Fruit fly (Drosophila melanogaster) Kc167 (cell line): Measurements from ENCODE around the gene Ir7d.

Experiments
- Sin3A ChIP-seq: fragments of >200 bp; optimal IDR thresholded peaks from 2 replicates; lab custom pipeline; 2018; ENCODE audit warnings: missing external identifiers
- h ChIP-seq: fragments of >200 bp; optimal IDR thresholded peaks from 3 replicates; lab custom pipeline; 2018; ENCODE audit warnings: missing external identifiers
- ttk ChIP-seq: sonication (Bioruptor generic); optimal IDR thresholded peaks from 2 replicates; lab custom pipeline; 2017; ENCODE audit warnings: missing external identifiers

- TF ChIP-seq h (lab: Kevin White, UChicago) (no peak), ttk (lab: Kevin White, UChicago) (no peak), Sin3A (lab: Kevin White, UChicago) (no peak)
These were observed at the start of gene Ir7d for dm6 chrX:7878736-7879135.
